Worm (Caenorhabditis elegans) whole organism, L1 larva: ENCODE measurements around the gene hsp-1.

Source experiments
- aly-2 ChIP-seq: fragments of 150-350 bp; optimal IDR thresholded peaks from 2 replicates; lab custom pipeline; 2014; ENCODE audit warnings: missing biosample characterization, missing genetic modification characterization
- ama-1 ChIP-seq: fragments of 150-350 bp; optimal IDR thresholded peaks from 2 replicates; lab custom pipeline; 2014
- elt-2 ChIP-seq: sonication (generic microtip); optimal IDR thresholded peaks from 2 replicates; lab custom pipeline; 2016; ENCODE audit warnings: missing genetic modification characterization, mild to moderate bottlenecking, inconsistent platforms, missing compliant biosample characterization, missing genetic modification reagents
- nhr-11 ChIP-seq: fragments of 150-350 bp; optimal IDR thresholded peaks from 2 replicates; lab custom pipeline; 2014; ENCODE audit warnings: missing biosample characterization, missing genetic modification characterization
- nhr-76 ChIP-seq: sonication (generic microtip); optimal IDR thresholded peaks from 2 replicates; lab custom pipeline; 2017; ENCODE audit warnings: missing biosample characterization, missing genetic modification characterization
- zag-1 ChIP-seq: fragments of 150-350 bp; optimal IDR thresholded peaks from 2 replicates; lab custom pipeline; 2014; ENCODE audit warnings: missing biosample characterization, missing genetic modification characterization

DNA sequence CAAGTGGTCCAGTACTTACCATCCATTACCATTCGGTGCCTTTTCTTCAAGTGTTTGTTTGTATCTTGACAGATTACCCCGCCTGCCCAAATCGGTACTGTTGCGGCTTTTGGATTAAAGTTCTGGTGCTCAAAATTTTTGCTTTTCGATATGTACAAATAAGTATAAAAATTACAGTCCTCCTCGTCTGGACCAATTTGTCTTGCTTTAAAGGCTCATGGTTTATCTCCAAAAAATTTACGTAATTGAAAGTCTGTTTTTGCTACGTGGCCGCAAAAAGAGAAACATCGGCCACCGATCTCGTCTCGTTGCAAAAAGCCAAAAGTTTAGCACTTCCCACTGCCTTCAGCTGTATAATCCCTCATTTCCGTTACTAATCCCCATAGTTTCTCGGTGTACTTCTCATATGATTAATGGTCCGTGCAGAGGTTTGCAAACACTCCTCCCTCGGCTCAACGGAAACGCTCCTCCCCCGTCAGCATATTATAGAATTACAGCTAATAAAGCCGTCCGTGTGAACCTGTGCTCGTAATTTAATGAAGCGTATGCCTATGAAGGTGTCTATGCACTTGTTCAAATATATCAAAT lies 11.4 kb upstream of the hsp-1 start:
- TF ChIP-seq ama-1 (lab: Kevin White, UChicago) (no peak), zag-1 (tag; lab: Kevin White, UChicago) (no peak), aly-2 (tag; lab: Kevin White, UChicago) (no peak), elt-2 (tag; lab: Kevin White, UChicago) (no peak), nhr-11 (no peak), nhr-76 (tag; lab: Kevin White, UChicago) (no peak)
